Fruit fly (Drosophila melanogaster) whole organism, pupa: ENCODE results near the gene CG16888.

ENCODE experiments used
- CG10348 ChIP-seq: fragments of 200-800 bp; sonication (Bioruptor generic); IDR thresholded peaks from 2 replicates; pipeline ENCODE4 v1.3.6; 2022; ENCODE audit warnings: missing biosample characterization, missing genetic modification characterization
- CG14655 ChIP-seq: fragments of 200-800 bp; sonication (Bioruptor generic); optimal IDR thresholded peaks from 3 replicates; lab custom pipeline; 2017; ENCODE audit warnings: mild to moderate bottlenecking, missing biosample characterization, missing genetic modification reagents, missing genetic modification characterization
- CG17806 ChIP-seq: fragments of 200-800 bp; sonication (Bioruptor generic); optimal IDR thresholded peaks from 2 replicates; lab custom pipeline; 2018; ENCODE audit warnings: missing biosample characterization, mild to moderate bottlenecking, missing genetic modification characterization, moderate library complexity
- CG32121 ChIP-seq: fragments of 200-800 bp; sonication (Bioruptor generic); IDR thresholded peaks from 2 replicates; pipeline ENCODE4 v1.3.6; 2022; ENCODE audit warnings: missing biosample characterization, missing genetic modification characterization
- CG34367 ChIP-seq: fragments of 200-800 bp; sonication (Bioruptor generic); optimal IDR thresholded peaks from 2 replicates; lab custom pipeline; 2018; ENCODE audit warnings: missing biosample characterization, mild to moderate bottlenecking, missing genetic modification characterization
- CG4496 ChIP-seq: fragments of 200-800 bp; sonication (Bioruptor generic); IDR thresholded peaks from 3 replicates; pipeline ENCODE4 v1.3.6; 2022; ENCODE audit warnings: missing biosample characterization, missing genetic modification characterization
- CG9948 ChIP-seq: fragments of 200-800 bp; sonication (Bioruptor generic); optimal IDR thresholded peaks from 2 replicates; lab custom pipeline; 2018; ENCODE audit warnings: missing biosample characterization, mild to moderate bottlenecking, missing genetic modification characterization, moderate library complexity
- EcR ChIP-seq: fragments of 200-800 bp; sonication (Bioruptor generic); optimal IDR thresholded peaks from 3 replicates; lab custom pipeline; 2019; ENCODE audit warnings: missing biosample characterization, missing genetic modification characterization, mild to moderate bottlenecking, moderate library complexity, missing genetic modification reagents
- Ets98B ChIP-seq: fragments of 200-800 bp; sonication (Bioruptor generic); IDR thresholded peaks from 2 replicates; pipeline ENCODE4 v1.3.6; 2022; ENCODE audit warnings: missing biosample characterization, missing genetic modification characterization
- fd96Ca ChIP-seq: fragments of 200-800 bp; sonication (Bioruptor generic); IDR thresholded peaks from 3 replicates; pipeline ENCODE4 v1.3.6; 2022; ENCODE audit warnings: missing biosample characterization, missing genetic modification characterization

- TF ChIP-seq Ets98B, result no peak
- TF ChIP-seq CG17806 (tag; lab: Kevin White, UChicago), result no peak
- no peak for TF ChIP-seq CG9948
- no peak for TF ChIP-seq CG32121
- TF ChIP-seq EcR (GFP tag; lab: Kevin White, UChicago), result no peak
- no peak for TF ChIP-seq fd96Ca (GFP tag; lab: Robert Waterston, UW)
- no peak for TF ChIP-seq CG14655
- no peak for TF ChIP-seq CG10348 (GFP tag; lab: Robert Waterston, UW)
- TF ChIP-seq CG4496 (GFP tag; lab: Robert Waterston, UW), result 0 out of 3 replicates have a peak, but pooled peaks have one; percentile 22
- no peak for TF ChIP-seq CG34367 (tag; lab: Kevin White, UChicago)
Measured at dm6 chr2L:13803805-13804560, 9.1 kb downstream of the CG16888 start.
